Fruit fly (Drosophila melanogaster): ENCODE results near the gene CG1542.

DNA sequence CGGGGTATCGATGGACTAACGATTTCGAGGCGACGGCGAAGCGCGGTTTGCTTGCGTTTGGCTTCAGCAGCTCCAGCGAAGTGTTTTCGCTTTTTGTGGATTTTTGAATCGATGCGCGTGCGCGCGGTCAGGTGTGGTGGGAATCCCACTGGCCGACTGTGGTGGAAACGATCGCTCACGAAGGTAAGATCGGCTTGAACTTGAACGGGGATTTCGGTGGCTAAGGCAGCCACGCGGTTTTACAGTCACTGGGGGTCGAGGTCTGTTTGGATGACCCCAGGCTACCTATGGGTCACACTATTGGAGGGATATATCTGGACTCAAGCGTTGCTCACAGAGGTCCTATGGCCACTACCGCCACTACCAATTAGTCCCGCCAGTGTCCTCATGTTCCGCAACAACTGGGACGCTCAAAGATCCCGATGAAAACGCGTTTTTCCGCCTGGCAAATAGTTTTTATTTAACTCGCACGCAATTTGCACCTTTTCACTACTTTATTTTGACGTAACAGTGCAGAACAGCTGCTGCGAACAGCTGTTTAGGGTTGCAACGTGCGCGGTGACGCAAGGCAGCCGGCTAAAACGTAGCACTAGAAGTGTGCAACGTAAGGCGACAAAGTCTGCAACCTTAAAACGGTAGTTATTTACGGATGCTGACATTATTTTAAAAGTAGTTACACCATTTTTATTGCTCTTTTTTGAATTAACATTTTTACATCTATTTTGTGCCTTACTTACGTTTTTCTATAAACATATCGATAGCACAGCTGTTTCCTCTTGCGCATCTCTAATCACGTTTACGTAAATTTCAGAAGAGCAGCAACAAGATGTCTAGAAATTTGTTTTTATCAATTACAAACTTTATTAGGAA is 39.1 kb downstream of the CG1542 start, which contains the start of the genes qless and mRpL32:
- TF ChIP-seq CTCF (optimal IDR thresholded peaks at IDR 0.05) = peak in 1 of 2 experiments; percentile 0
- no peak for TF ChIP-seq CG8478 (optimal IDR thresholded peaks at IDR 0.05)
